Fruit fly (Drosophila melanogaster) whole organism, adult: ENCODE results near the gene CG1632.

ENCODE experiments used
- CG11617 ChIP-seq: fragments of 200-800 bp; sonication (Bioruptor generic); optimal IDR thresholded peaks from 2 replicates; lab custom pipeline; 2017; ENCODE audit warnings: mild to moderate bottlenecking, missing biosample characterization, missing genetic modification reagents, missing genetic modification characterization
- CG12768 ChIP-seq: fragments of 200-800 bp; sonication (Bioruptor generic); optimal IDR thresholded peaks from 2 replicates; lab custom pipeline; 2017; ENCODE audit warnings: missing biosample characterization, missing genetic modification characterization, mild to moderate bottlenecking, moderate library complexity, missing genetic modification reagents
- CG14711 ChIP-seq: fragments of 200-800 bp; sonication (Bioruptor generic); optimal IDR thresholded peaks from 2 replicates; lab custom pipeline; 2018; ENCODE audit warnings: missing biosample characterization, mild to moderate bottlenecking, missing genetic modification characterization, moderate library complexity
- CG1620 ChIP-seq: fragments of 200-800 bp; sonication (Bioruptor generic); optimal IDR thresholded peaks from 2 replicates; lab custom pipeline; 2016; ENCODE audit warnings: missing biosample characterization, missing genetic modification characterization
- CG33017 ChIP-seq: fragments of 200-800 bp; sonication (Bioruptor generic); optimal IDR thresholded peaks from 2 replicates; lab custom pipeline; 2018; ENCODE audit warnings: missing biosample characterization, mild to moderate bottlenecking, missing genetic modification characterization, moderate library complexity
- CG5204 ChIP-seq: fragments of 200-800 bp; sonication (Bioruptor generic); optimal IDR thresholded peaks from 2 replicates; lab custom pipeline; 2016; ENCODE audit warnings: missing biosample characterization, missing genetic modification characterization
- CG7045 ChIP-seq: fragments of 200-800 bp; sonication (Bioruptor generic); optimal IDR thresholded peaks from 2 replicates; lab custom pipeline; 2017; ENCODE audit warnings: missing biosample characterization, mild to moderate bottlenecking, missing genetic modification characterization
- CG7101 ChIP-seq: fragments of 200-800 bp; sonication (Bioruptor generic); optimal IDR thresholded peaks from 2 replicates; lab custom pipeline; 2018; ENCODE audit warnings: missing biosample characterization, mild to moderate bottlenecking, missing genetic modification characterization, moderate library complexity
- Clk ChIP-seq: fragments of 200-800 bp; sonication (Bioruptor generic); optimal IDR thresholded peaks from 2 replicates; lab custom pipeline; 2017; ENCODE audit warnings: missing biosample characterization, missing genetic modification characterization
- Crg-1 ChIP-seq: fragments of 200-800 bp; sonication (Bioruptor generic); optimal IDR thresholded peaks from 2 replicates; lab custom pipeline; 2016; ENCODE audit warnings: missing biosample characterization, missing genetic modification characterization
- Hr96 ChIP-seq: fragments of 200-800 bp; sonication (Bioruptor generic); optimal IDR thresholded peaks from 2 replicates; lab custom pipeline; 2016; ENCODE audit warnings: missing biosample characterization, missing genetic modification characterization
- Mnt ChIP-seq: fragments of 200-800 bp; sonication (Bioruptor generic); optimal IDR thresholded peaks from 2 replicates; lab custom pipeline; 2016; ENCODE audit warnings: missing biosample characterization, mild to moderate bottlenecking, missing genetic modification characterization
- bab1 ChIP-seq: fragments of 200-800 bp; sonication (Bioruptor generic); optimal IDR thresholded peaks from 3 replicates; lab custom pipeline; 2019; ENCODE audit warnings: missing biosample characterization, mild to moderate bottlenecking, missing genetic modification characterization, moderate library complexity
- cic ChIP-seq: fragments of 200-800 bp; sonication (Bioruptor generic); optimal IDR thresholded peaks from 2 replicates; lab custom pipeline; 2017; ENCODE audit warnings: missing biosample characterization, mild to moderate bottlenecking, missing genetic modification characterization, moderate library complexity
- cnc ChIP-seq, 2 experiments: fragments of >200 bp; optimal IDR thresholded peaks; 2 replicates each; lab custom pipeline; 2017
- kay ChIP-seq: fragments of 200-800 bp; sonication (Bioruptor generic); peaks from one replicate; lab custom pipeline; 2016; ENCODE audit warnings: missing biosample characterization, missing genetic modification characterization, borderline replicate concordance
- ovo ChIP-seq: fragments of 200-800 bp; sonication (Bioruptor generic); optimal IDR thresholded peaks from 2 replicates; lab custom pipeline; 2016; ENCODE audit warnings: missing biosample characterization, missing genetic modification characterization
- pad ChIP-seq: fragments of 200-800 bp; sonication (Bioruptor generic); optimal IDR thresholded peaks from 3 replicates; lab custom pipeline; 2017; ENCODE audit warnings: missing biosample characterization, missing genetic modification characterization, mild to moderate bottlenecking, moderate library complexity, missing genetic modification reagents
- tj ChIP-seq: fragments of 200-800 bp; sonication (Bioruptor generic); optimal IDR thresholded peaks from 3 replicates; lab custom pipeline; 2017; ENCODE audit warnings: missing biosample characterization, mild to moderate bottlenecking, missing genetic modification characterization, moderate library complexity
- toe ChIP-seq: fragments of 200-800 bp; sonication (Bioruptor generic); optimal IDR thresholded peaks from 2 replicates; lab custom pipeline; 2016; ENCODE audit warnings: missing biosample characterization, missing genetic modification characterization

The CG1632 gene

dm6 chrX:8211731-8212468 is 40.6 kb upstream of the CG1632 start:
- no peak for TF ChIP-seq CG12768 (GFP tag; lab: Kevin White, UChicago)
- no peak for TF ChIP-seq CG14711 (tag; lab: Kevin White, UChicago)
- TF ChIP-seq tj (GFP tag; lab: Kevin White, UChicago): peak; percentile 78
- TF ChIP-seq CG7101: peak; percentile 49
- TF ChIP-seq bab1: no peak
- TF ChIP-seq Crg-1 (GFP tag; lab: Kevin White, UChicago): no peak
- TF ChIP-seq Clk (GFP tag; lab: Kevin White, UChicago): no peak
- TF ChIP-seq ovo (GFP tag; lab: Kevin White, UChicago): peak; percentile 13
- no peak for TF ChIP-seq CG1620 (GFP tag; lab: Kevin White, UChicago)
- no peak for TF ChIP-seq Hr96 (GFP tag; lab: Kevin White, UChicago)
- TF ChIP-seq CG33017 (tag; lab: Kevin White, UChicago): no peak
- peak; percentile 31 for TF ChIP-seq CG11617 (GFP tag; lab: Kevin White, UChicago)
- no peak for TF ChIP-seq Mnt (GFP tag; lab: Kevin White, UChicago)
- TF ChIP-seq CG7045 (GFP tag; lab: Kevin White, UChicago): no peak
- TF ChIP-seq cic: no peak
- no peak for TF ChIP-seq kay (GFP tag; lab: Kevin White, UChicago)
- no peak for TF ChIP-seq toe (GFP tag; lab: Kevin White, UChicago)
- no peak for TF ChIP-seq CG5204
- no peak for TF ChIP-seq cnc (optimal IDR thresholded peaks at IDR 0.05; lab: Kevin White, UChicago)

- TF ChIP-seq Hr96 (GFP tag; lab: Kevin White, UChicago): no peak
- no peak for TF ChIP-seq CG5204
- TF ChIP-seq cnc (optimal IDR thresholded peaks at IDR 0.05; lab: Kevin White, UChicago): no peak
- TF ChIP-seq kay (GFP tag; lab: Kevin White, UChicago): no peak
- no peak for TF ChIP-seq Clk (GFP tag; lab: Kevin White, UChicago)
- no peak for TF ChIP-seq Crg-1 (GFP tag; lab: Kevin White, UChicago)
- TF ChIP-seq pad: no peak
Measured at dm6 chrX:8214017-8214416, 38.5 kb upstream of the CG1632 start.

dm6 chrX:8215094-8215854 is 37.2 kb upstream of the CG1632 start:
- TF ChIP-seq pad: no peak
- no peak for TF ChIP-seq bab1
- no peak for TF ChIP-seq CG7045 (GFP tag; lab: Kevin White, UChicago)
- no peak for TF ChIP-seq cnc (optimal IDR thresholded peaks at IDR 0.05; lab: Kevin White, UChicago)
- no peak for TF ChIP-seq CG5204
- TF ChIP-seq Clk (GFP tag; lab: Kevin White, UChicago): no peak

dm6 chrX:8215855-8216586 is 36.4 kb upstream of the CG1632 start:
- TF ChIP-seq cnc (optimal IDR thresholded peaks at IDR 0.05; lab: Kevin White, UChicago) (no peak), tj (GFP tag; lab: Kevin White, UChicago) (no peak), Hr96 (GFP tag; lab: Kevin White, UChicago) (no peak), CG14711 (tag; lab: Kevin White, UChicago) (no peak), CG12768 (GFP tag; lab: Kevin White, UChicago) (no peak), kay (GFP tag; lab: Kevin White, UChicago) (no peak), ovo (GFP tag; lab: Kevin White, UChicago) (no peak), CG7045 (GFP tag; lab: Kevin White, UChicago) (no peak), Mnt (GFP tag; lab: Kevin White, UChicago) (no peak), CG33017 (tag; lab: Kevin White, UChicago) (no peak), cic (no peak), Crg-1 (GFP tag; lab: Kevin White, UChicago) (no peak), bab1 (no peak), CG5204 (no peak), CG7101 (no peak)

- no peak for TF ChIP-seq CG5204
- TF ChIP-seq Hr96 (GFP tag; lab: Kevin White, UChicago): no peak
- TF ChIP-seq ovo (GFP tag; lab: Kevin White, UChicago): no peak
- no peak for TF ChIP-seq Crg-1 (GFP tag; lab: Kevin White, UChicago)
- TF ChIP-seq CG14711 (tag; lab: Kevin White, UChicago): no peak
- no peak for TF ChIP-seq CG7045 (GFP tag; lab: Kevin White, UChicago)
- no peak for TF ChIP-seq bab1
- no peak for TF ChIP-seq CG1620 (GFP tag; lab: Kevin White, UChicago)
- no peak for TF ChIP-seq toe (GFP tag; lab: Kevin White, UChicago)
- no peak for TF ChIP-seq CG11617 (GFP tag; lab: Kevin White, UChicago)
- no peak for TF ChIP-seq CG7101
Measured at dm6 chrX:8227942-8228341, 24.5 kb upstream of the CG1632 start.
